Worm (Caenorhabditis elegans) whole organism, midembryonic: ENCODE results near the gene M02B1.4.

Experiments
- T22C8.4 ChIP-seq: fragments of 200-800 bp; sonication (Bioruptor generic); IDR thresholded peaks from 2 replicates; pipeline ENCODE4 v1.3.6; 2022; ENCODE audit warnings: missing genetic modification characterization, missing compliant biosample characterization
- cog-1 ChIP-seq: sonication (generic microtip); optimal IDR thresholded peaks from 2 replicates; lab custom pipeline; 2016; ENCODE audit warnings: missing genetic modification characterization, missing compliant biosample characterization
- flt-1 ChIP-seq: fragments of 200-800 bp; sonication (Bioruptor generic); IDR thresholded peaks from 2 replicates; pipeline ENCODE4 v1.3.6; 2022; ENCODE audit warnings: missing genetic modification characterization, missing compliant biosample characterization
- klf-2 ChIP-seq: fragments of 200-800 bp; sonication (Bioruptor generic); conservative IDR thresholded peaks from 2 replicates; pipeline ENCODE4 v1.3.6; 2022; ENCODE audit warnings: missing genetic modification reagents, missing genetic modification characterization, missing compliant biosample characterization
- med-1 ChIP-seq: sonication (generic microtip); optimal IDR thresholded peaks from 2 replicates; lab custom pipeline; 2017; ENCODE audit warnings: missing genetic modification characterization, mild to moderate bottlenecking, missing compliant biosample characterization, antibody characterized with exemption, missing genetic modification reagents; ENCODE audit not compliant: insufficient read depth
- ref-1 ChIP-seq: fragments of 200-800 bp; sonication (Bioruptor generic); conservative IDR thresholded peaks from 2 replicates; pipeline ENCODE4 v1.3.6; 2022; ENCODE audit warnings: missing genetic modification reagents, missing genetic modification characterization, missing compliant biosample characterization
- tab-1 ChIP-seq: fragments of 200-800 bp; sonication (Bioruptor generic); IDR thresholded peaks from 2 replicates; pipeline ENCODE4 v1.3.6; 2022; ENCODE audit warnings: missing genetic modification characterization, missing compliant biosample characterization
- ztf-23 ChIP-seq: fragments of 200-800 bp; sonication (Bioruptor generic); IDR thresholded peaks from 2 replicates; pipeline ENCODE4 v1.3.6; 2022; ENCODE audit warnings: missing genetic modification reagents, missing genetic modification characterization, missing compliant biosample characterization
- ztf-29 ChIP-seq: fragments of 200-800 bp; sonication (Bioruptor generic); IDR thresholded peaks from 2 replicates; pipeline ENCODE4 v1.3.6; 2022; ENCODE audit warnings: missing genetic modification reagents, missing genetic modification characterization, missing compliant biosample characterization

Gene M02B1.4

ce11 chrIV:12831609-12832500 is 6.7 kb upstream of the M02B1.4 start:
- no peak for TF ChIP-seq cog-1
- no peak for TF ChIP-seq med-1 (GFP tag; lab: Kevin White, UChicago)
- no peak for TF ChIP-seq ref-1 (GFP tag; lab: Robert Waterston, UW)
- TF ChIP-seq tab-1 (GFP tag; lab: Robert Waterston, UW) = no peak
- TF ChIP-seq T22C8.4 (GFP tag; lab: Robert Waterston, UW) = no peak
- no peak for TF ChIP-seq ztf-29 (GFP tag; lab: Robert Waterston, UW)
- TF ChIP-seq flt-1 = no peak

- TF ChIP-seq klf-2 (GFP tag; lab: Robert Waterston, UW) = no peak
- no peak for TF ChIP-seq T22C8.4 (GFP tag; lab: Robert Waterston, UW)
- TF ChIP-seq ztf-23 (GFP tag; lab: Robert Waterston, UW) = no peak
- no peak for TF ChIP-seq ztf-29 (GFP tag; lab: Robert Waterston, UW)
- TF ChIP-seq med-1 (GFP tag; lab: Kevin White, UChicago) = no peak
- no peak for TF ChIP-seq tab-1 (GFP tag; lab: Robert Waterston, UW)
- no peak for TF ChIP-seq ref-1 (GFP tag; lab: Robert Waterston, UW)
- no peak for TF ChIP-seq cog-1
- no peak for TF ChIP-seq flt-1
Observed at ce11 chrIV:12830829-12831392, 5.8 kb upstream of the M02B1.4 start.

- TF ChIP-seq ztf-23 (GFP tag; lab: Robert Waterston, UW) (no peak), tab-1 (GFP tag; lab: Robert Waterston, UW) (no peak), med-1 (GFP tag; lab: Kevin White, UChicago) (no peak), cog-1 (no peak), ref-1 (GFP tag; lab: Robert Waterston, UW) (no peak), T22C8.4 (GFP tag; lab: Robert Waterston, UW) (no peak), klf-2 (GFP tag; lab: Robert Waterston, UW) (no peak), ztf-29 (GFP tag; lab: Robert Waterston, UW) (no peak), flt-1 (no peak)
Observed at ce11 chrIV:12817539-12817938, 7.6 kb downstream of the M02B1.4 start.

ce11 chrIV:12816636-12817035 is 8.5 kb downstream of the M02B1.4 start:
- TF ChIP-seq ztf-23 (GFP tag; lab: Robert Waterston, UW) = no peak
- TF ChIP-seq med-1 (GFP tag; lab: Kevin White, UChicago) = no peak
- no peak for TF ChIP-seq cog-1
- no peak for TF ChIP-seq ref-1 (GFP tag; lab: Robert Waterston, UW)
- no peak for TF ChIP-seq ztf-29 (GFP tag; lab: Robert Waterston, UW)
- no peak for TF ChIP-seq flt-1
- TF ChIP-seq tab-1 (GFP tag; lab: Robert Waterston, UW) = no peak
- no peak for TF ChIP-seq klf-2 (GFP tag; lab: Robert Waterston, UW)
- TF ChIP-seq T22C8.4 (GFP tag; lab: Robert Waterston, UW) = no peak

ce11 chrIV:12813822-12814221 is 11.3 kb downstream of the M02B1.4 start:
- no peak for TF ChIP-seq med-1 (GFP tag; lab: Kevin White, UChicago)
- no peak for TF ChIP-seq cog-1
- no peak for TF ChIP-seq klf-2 (GFP tag; lab: Robert Waterston, UW)

- TF ChIP-seq med-1 (GFP tag; lab: Kevin White, UChicago) (no peak), klf-2 (GFP tag; lab: Robert Waterston, UW) (no peak), T22C8.4 (GFP tag; lab: Robert Waterston, UW) (no peak), flt-1 (no peak), cog-1 (no peak), ref-1 (GFP tag; lab: Robert Waterston, UW) (no peak), ztf-23 (GFP tag; lab: Robert Waterston, UW) (no peak), tab-1 (GFP tag; lab: Robert Waterston, UW) (no peak), ztf-29 (GFP tag; lab: Robert Waterston, UW) (no peak)
Observed at ce11 chrIV:12811554-12811953, 13.6 kb downstream of the M02B1.4 start.

- TF ChIP-seq ztf-23 (GFP tag; lab: Robert Waterston, UW) (no peak), ztf-29 (GFP tag; lab: Robert Waterston, UW) (no peak), klf-2 (GFP tag; lab: Robert Waterston, UW) (no peak), cog-1 (no peak), flt-1 (no peak), med-1 (GFP tag; lab: Kevin White, UChicago) (no peak), T22C8.4 (GFP tag; lab: Robert Waterston, UW) (no peak), ref-1 (GFP tag; lab: Robert Waterston, UW) (no peak), tab-1 (GFP tag; lab: Robert Waterston, UW) (no peak)
Observed at ce11 chrIV:12805595-12805994, 19.5 kb downstream of the M02B1.4 start, which contains the start of gene F07C6.4. Gene F07C6.4 (plus strand): TSS chrIV:12805924.

- TF ChIP-seq cog-1 (no peak), klf-2 (GFP tag; lab: Robert Waterston, UW) (no peak), ref-1 (GFP tag; lab: Robert Waterston, UW) (no peak), flt-1 (no peak), ztf-29 (GFP tag; lab: Robert Waterston, UW) (no peak), T22C8.4 (GFP tag; lab: Robert Waterston, UW) (no peak), tab-1 (GFP tag; lab: Robert Waterston, UW) (no peak), med-1 (GFP tag; lab: Kevin White, UChicago) (no peak), ztf-23 (GFP tag; lab: Robert Waterston, UW) (no peak)
Observed at ce11 chrIV:12796811-12797210, 28.3 kb downstream of the M02B1.4 start.
